Fruit fly (Drosophila melanogaster) whole organism, adult: ENCODE measurements around the gene hgo.
A peak's percentile ranks its signal among the peaks of the same experiment; 100 is the strongest.

ENCODE experiments used
- CG33017 ChIP-seq: fragments of 200-800 bp; sonication (Bioruptor generic); optimal IDR thresholded peaks from 2 replicates; lab custom pipeline; 2018; ENCODE audit warnings: missing biosample characterization, mild to moderate bottlenecking, missing genetic modification characterization, moderate library complexity
- CG7045 ChIP-seq: fragments of 200-800 bp; sonication (Bioruptor generic); optimal IDR thresholded peaks from 2 replicates; lab custom pipeline; 2017; ENCODE audit warnings: missing biosample characterization, mild to moderate bottlenecking, missing genetic modification characterization
- CG7101 ChIP-seq: fragments of 200-800 bp; sonication (Bioruptor generic); optimal IDR thresholded peaks from 2 replicates; lab custom pipeline; 2018; ENCODE audit warnings: missing biosample characterization, mild to moderate bottlenecking, missing genetic modification characterization, moderate library complexity
- Hr96 ChIP-seq: fragments of 200-800 bp; sonication (Bioruptor generic); optimal IDR thresholded peaks from 2 replicates; lab custom pipeline; 2016; ENCODE audit warnings: missing biosample characterization, missing genetic modification characterization
- cic ChIP-seq: fragments of 200-800 bp; sonication (Bioruptor generic); optimal IDR thresholded peaks from 2 replicates; lab custom pipeline; 2017; ENCODE audit warnings: missing biosample characterization, mild to moderate bottlenecking, missing genetic modification characterization, moderate library complexity
- cnc ChIP-seq, 2 experiments: fragments of >200 bp; optimal IDR thresholded peaks; 2 replicates each; lab custom pipeline; 2017
- kay ChIP-seq: fragments of 200-800 bp; sonication (Bioruptor generic); peaks from one replicate; lab custom pipeline; 2016; ENCODE audit warnings: missing biosample characterization, missing genetic modification characterization, borderline replicate concordance
- tj ChIP-seq: fragments of 200-800 bp; sonication (Bioruptor generic); optimal IDR thresholded peaks from 3 replicates; lab custom pipeline; 2017; ENCODE audit warnings: missing biosample characterization, mild to moderate bottlenecking, missing genetic modification characterization, moderate library complexity

DNA sequence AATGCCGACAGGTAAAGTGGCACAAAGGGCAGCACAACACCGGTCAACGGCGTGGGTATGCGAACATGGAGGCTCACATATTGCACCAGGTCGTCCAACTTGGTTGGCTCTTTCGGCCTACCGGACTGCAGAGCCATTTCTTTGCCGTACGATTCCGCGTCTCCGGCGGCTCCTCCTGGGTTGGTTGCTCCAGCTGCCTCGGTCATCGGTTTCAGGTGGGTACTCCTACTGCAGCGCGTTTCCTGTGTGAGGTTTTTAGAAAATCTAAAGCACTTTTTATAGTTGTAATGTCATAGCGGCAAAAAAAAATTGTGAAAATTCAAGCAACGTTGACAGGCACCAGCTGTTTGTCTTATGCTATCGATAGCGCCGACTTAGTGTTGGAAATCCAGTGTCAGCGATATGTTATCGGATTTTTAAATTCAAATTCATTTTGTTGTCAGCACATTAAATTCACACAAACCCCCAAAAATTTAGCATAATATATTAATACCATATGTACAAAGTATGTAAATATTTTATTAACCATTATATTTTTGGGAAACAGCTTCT is 16.2 kb upstream of the hgo start, which contains the start of gene CG6230:
- TF ChIP-seq cic (no peak), CG7045 (no peak), Hr96 (no peak), tj (peak; percentile 1), kay (no peak), CG7101 (tag; lab: Kevin White, UChicago) (no peak), cnc (optimal IDR thresholded peaks at IDR 0.05; lab: Kevin White, UChicago) (no peak), CG33017 (no peak)
